Worm (Caenorhabditis elegans) whole organism, L4 larva: ENCODE results near the gene Y116A8C.9.

Experiments
- D1046.2 ChIP-seq: fragments of 200-800 bp; sonication (Bioruptor generic); IDR thresholded peaks from 2 replicates; pipeline ENCODE4 v1.3.6; 2022; ENCODE audit warnings: missing genetic modification characterization, missing compliant biosample characterization
- F37D6.2 ChIP-seq: sonication (generic microtip); optimal IDR thresholded peaks from 2 replicates; lab custom pipeline; 2016; ENCODE audit warnings: mild to moderate bottlenecking, missing genetic modification characterization, missing compliant biosample characterization
- F49E8.2 ChIP-seq: sonication (generic microtip); optimal IDR thresholded peaks from 2 replicates; lab custom pipeline; 2016; ENCODE audit warnings: missing compliant biosample characterization, mild to moderate bottlenecking, missing genetic modification characterization, borderline replicate concordance
- ZK337.2 ChIP-seq: fragments of 200-800 bp; sonication (Bioruptor generic); IDR thresholded peaks from 2 replicates; pipeline ENCODE4 v1.3.6; 2022; ENCODE audit warnings: missing genetic modification reagents, missing genetic modification characterization, missing compliant biosample characterization
- aha-1 ChIP-seq: fragments of 150-350 bp; peaks from one replicate; lab custom pipeline; 2014; ENCODE audit warnings: missing biosample characterization, missing genetic modification characterization
- ama-1 ChIP-seq: fragments of 150-350 bp; optimal IDR thresholded peaks from 2 replicates; lab custom pipeline; 2014; ENCODE audit warnings: inconsistent platforms, mixed read lengths
- ceh-28 ChIP-seq: fragments of 150-350 bp; optimal IDR thresholded peaks from 2 replicates; lab custom pipeline; 2014; ENCODE audit warnings: missing biosample characterization, missing genetic modification reagents, missing genetic modification characterization
- cey-2 ChIP-seq: sonication (generic microtip); optimal IDR thresholded peaks from 3 replicates; lab custom pipeline; 2017; ENCODE audit warnings: missing genetic modification characterization, mild to moderate bottlenecking, missing compliant biosample characterization, antibody characterized with exemption, borderline replicate concordance; ENCODE audit not compliant: insufficient read depth
- dmd-6 ChIP-seq: fragments of 200-800 bp; sonication (Bioruptor generic); IDR thresholded peaks from 2 replicates; pipeline ENCODE4 v1.3.6; 2022; ENCODE audit warnings: missing genetic modification reagents, missing genetic modification characterization, missing compliant biosample characterization
- egl-43 ChIP-seq: fragments of 200-800 bp; sonication (Bioruptor generic); IDR thresholded peaks from 2 replicates; pipeline ENCODE4 v1.3.6; 2022; ENCODE audit warnings: missing genetic modification reagents, missing genetic modification characterization, missing compliant biosample characterization
- gei-8 ChIP-seq: fragments of 200-800 bp; sonication (Bioruptor generic); optimal IDR thresholded peaks from 2 replicates; lab custom pipeline; 2018; ENCODE audit warnings: mild to moderate bottlenecking, missing genetic modification characterization, missing compliant biosample characterization
- hlh-11 ChIP-seq: fragments of 200-800 bp; sonication (Bioruptor generic); optimal IDR thresholded peaks from 2 replicates; lab custom pipeline; 2018; ENCODE audit warnings: mild to moderate bottlenecking, missing genetic modification characterization, missing compliant biosample characterization
- hlh-30 ChIP-seq: sonication (generic microtip); optimal IDR thresholded peaks from 2 replicates; lab custom pipeline; 2017; ENCODE audit warnings: antibody characterized with exemption, mild to moderate bottlenecking, missing genetic modification characterization, missing compliant biosample characterization; ENCODE audit not compliant: insufficient read depth
- lsy-2 ChIP-seq, 2 experiments: fragments of 150-350 bp in 1 of 2; sonication (generic microtip) in 1 of 2; optimal IDR thresholded peaks; 2 replicates each; lab custom pipeline; 2014 to 2017; ENCODE audit warnings: missing biosample characterization in 2 of 2, missing genetic modification characterization in 2 of 2
- mes-2 ChIP-seq: sonication (generic microtip); optimal IDR thresholded peaks from 2 replicates; lab custom pipeline; 2016; ENCODE audit warnings: missing genotype, mild to moderate bottlenecking, missing genetic modification characterization, missing compliant biosample characterization; ENCODE audit not compliant: poor library complexity, severe bottlenecking
- mxl-2 ChIP-seq: fragments of 200-800 bp; sonication (Bioruptor generic); conservative IDR thresholded peaks from 2 replicates; pipeline ENCODE4 v1.3.6; 2022; ENCODE audit warnings: missing genetic modification reagents, missing genetic modification characterization, missing compliant biosample characterization
- nhr-11 ChIP-seq: fragments of 150-350 bp; optimal IDR thresholded peaks from 2 replicates; lab custom pipeline; 2014; ENCODE audit warnings: missing biosample characterization, missing genetic modification characterization
- nhr-237 ChIP-seq: sonication (generic microtip); optimal IDR thresholded peaks from 2 replicates; lab custom pipeline; 2017; ENCODE audit warnings: missing biosample characterization, missing genetic modification characterization
- nhr-25 ChIP-seq: sonication (generic microtip); optimal IDR thresholded peaks from 2 replicates; lab custom pipeline; 2017; ENCODE audit warnings: missing genetic modification characterization, mild to moderate bottlenecking, missing compliant biosample characterization, antibody characterized with exemption, moderate library complexity, borderline replicate concordance; ENCODE audit not compliant: insufficient read depth
- nhr-28 ChIP-seq: fragments of 150-350 bp; optimal IDR thresholded peaks from 2 replicates; lab custom pipeline; 2014; ENCODE audit warnings: missing biosample characterization, missing genetic modification characterization
- nhr-41 ChIP-seq: fragments of 200-800 bp; sonication (Bioruptor generic); IDR thresholded peaks from 2 replicates; pipeline ENCODE4 v1.3.6; 2022; ENCODE audit warnings: missing genetic modification reagents, missing genetic modification characterization, missing compliant biosample characterization
- rbr-2 ChIP-seq: sonication (generic microtip); optimal IDR thresholded peaks from 2 replicates; lab custom pipeline; 2016; ENCODE audit warnings: missing genotype, missing genetic modification characterization, missing compliant biosample characterization
- saeg-2 ChIP-seq: fragments of 200-800 bp; sonication (Bioruptor generic); IDR thresholded peaks from 2 replicates; pipeline ENCODE4 v1.3.6; 2022; ENCODE audit warnings: missing genetic modification reagents, missing genetic modification characterization, missing compliant biosample characterization
- set-16 ChIP-seq: fragments of 200-800 bp; sonication (Bioruptor generic); IDR thresholded peaks from 2 replicates; pipeline ENCODE4 v1.3.6; 2022; ENCODE audit warnings: missing genetic modification reagents, missing genetic modification characterization, missing compliant biosample characterization
- snpc-1.2 ChIP-seq: fragments of 200-800 bp; sonication (Bioruptor generic); IDR thresholded peaks from 2 replicates; pipeline ENCODE4 v1.3.6; 2022; ENCODE audit warnings: missing genetic modification reagents, missing genetic modification characterization, missing compliant biosample characterization
- snpc-4 ChIP-seq: fragments of 150-350 bp; optimal IDR thresholded peaks from 2 replicates; lab custom pipeline; 2014; ENCODE audit warnings: missing biosample characterization, missing genetic modification characterization
- tag-97 ChIP-seq: fragments of 200-800 bp; sonication (Bioruptor generic); IDR thresholded peaks from 2 replicates; pipeline ENCODE4 v1.3.6; 2022; ENCODE audit warnings: missing genetic modification characterization, missing compliant biosample characterization
- zfp-2 ChIP-seq: sonication (generic microtip); optimal IDR thresholded peaks from 2 replicates; lab custom pipeline; 2016; ENCODE audit warnings: mild to moderate bottlenecking, missing genetic modification characterization, missing compliant biosample characterization

Gene Y116A8C.9

ce11 chrIV:16921999-16922398, 24.6 kb downstream of the Y116A8C.9 start:
- TF ChIP-seq saeg-2 (GFP tag; lab: Robert Waterston, UW) (no peak), set-16 (GFP tag; lab: Robert Waterston, UW) (peak; percentile 59; the same call in 1 of the 2 replicates), ZK337.2 (GFP tag; lab: Robert Waterston, UW) (no peak), mes-2 (tag; lab: Kevin White, UChicago) (no peak), ceh-28 (no peak), egl-43 (0 out of 2 replicates have a peak, but pooled peaks have one; percentile 24), lsy-2 (tag; optimal IDR thresholded peaks at IDR 0.05; lab: Kevin White, UChicago) (no peak), snpc-1.2 (0 out of 2 replicates have a peak, but pooled peaks have one; percentile 35), aha-1 (tag; lab: Kevin White, UChicago) (peak; percentile 34)

DNA sequence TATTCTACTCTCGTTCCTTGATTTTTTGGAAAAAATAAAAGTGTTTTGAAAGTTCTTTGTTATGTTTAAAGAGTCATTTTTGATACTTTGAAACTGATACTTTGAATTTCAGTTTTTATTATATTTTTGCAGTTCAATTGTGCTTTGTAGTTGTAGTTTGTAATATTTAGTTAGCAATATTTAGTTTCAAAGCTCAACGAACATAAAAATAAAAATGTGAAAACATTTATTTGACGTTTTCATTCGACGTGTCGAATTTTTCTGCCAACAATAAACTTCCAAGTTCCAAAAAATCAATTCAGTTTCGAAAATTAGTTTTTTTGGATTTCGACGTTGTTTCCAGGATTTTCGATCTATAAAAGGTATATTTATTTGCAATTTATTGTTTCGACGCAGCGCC, 26.6 kb downstream of the Y116A8C.9 start, which contains the start of gene nep-23:
Gene nep-23, plus strand, starts transcription at position 301 of the 400 bp plus-strand sequence.
- TF ChIP-seq nhr-41 (GFP tag; lab: Robert Waterston, UW) (no peak), nhr-25 (tag; lab: Kevin White, UChicago) (no peak), hlh-30 (tag; lab: Kevin White, UChicago) (no peak), nhr-11 (tag; lab: Kevin White, UChicago) (no peak), nhr-28 (tag; lab: Kevin White, UChicago) (no peak), rbr-2 (tag; lab: Kevin White, UChicago) (no peak), zfp-2 (tag; lab: Kevin White, UChicago) (no peak), ama-1 (lab: Kevin White, UChicago) (no peak), hlh-11 (tag; lab: Kevin White, UChicago) (no peak), dmd-6 (GFP tag; lab: Robert Waterston, UW) (no peak), F49E8.2 (no peak), mes-2 (tag; lab: Kevin White, UChicago) (no peak), D1046.2 (GFP tag; lab: Robert Waterston, UW) (no peak), tag-97 (GFP tag; lab: Robert Waterston, UW) (no peak)

DNA sequence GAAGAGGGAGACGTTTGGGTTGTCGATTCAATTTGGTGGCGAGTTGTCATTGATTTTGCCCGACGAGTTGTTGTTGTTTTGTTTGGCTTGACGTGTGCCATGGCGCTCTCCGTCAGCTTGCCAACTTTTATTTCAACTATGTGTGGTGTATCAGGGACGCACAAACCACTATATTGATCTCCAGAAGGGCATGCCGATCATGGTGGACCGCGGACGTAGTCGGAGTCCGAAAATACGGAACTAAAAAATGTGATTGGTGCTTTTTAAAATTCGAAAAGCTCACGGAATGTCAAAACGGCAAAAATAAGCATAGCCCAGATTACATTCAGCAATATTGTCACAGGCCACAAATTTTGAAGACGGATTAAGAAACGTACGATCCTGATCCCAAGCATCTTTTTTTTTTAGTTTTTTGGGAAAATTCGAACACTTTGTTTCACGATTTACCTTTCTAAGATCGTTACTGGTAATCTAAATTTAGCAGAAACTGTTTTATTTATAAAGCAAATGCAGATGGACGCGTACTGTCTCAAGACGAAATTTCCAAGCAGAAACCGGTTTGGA, 27.3 kb downstream of the Y116A8C.9 start, which contains the start of the genes Y116A8C.470 and Y116A8C.463:
Gene Y116A8C.470, minus strand, starts transcription at position 101 of the 564 bp plus-strand sequence.
Gene Y116A8C.463, plus strand, starts transcription at position 514 of the 564 bp plus-strand sequence.
- no peak for TF ChIP-seq D1046.2 (GFP tag; lab: Robert Waterston, UW)

ce11 chrIV:16917831-16918429, 28.7 kb downstream of the Y116A8C.9 start, which contains the start of the genes Y116A8C.469 and Y116A8C.468:
Y116A8C.469 (minus strand) TSS chrIV:16917931.
Y116A8C.468 (plus strand) TSS chrIV:16918379.
- no peak for TF ChIP-seq aha-1 (tag; lab: Kevin White, UChicago)
- TF ChIP-seq cey-2 (tag; lab: Kevin White, UChicago), result no peak
- no peak for TF ChIP-seq nhr-237
- TF ChIP-seq F37D6.2, result no peak
- TF ChIP-seq mxl-2 (GFP tag; lab: Robert Waterston, UW), result no peak
- no peak for TF ChIP-seq snpc-4 (tag; lab: Kevin White, UChicago)
- no peak for TF ChIP-seq gei-8 (GFP tag; lab: Kevin White, UChicago)
- no peak for TF ChIP-seq dmd-6 (GFP tag; lab: Robert Waterston, UW)

DNA sequence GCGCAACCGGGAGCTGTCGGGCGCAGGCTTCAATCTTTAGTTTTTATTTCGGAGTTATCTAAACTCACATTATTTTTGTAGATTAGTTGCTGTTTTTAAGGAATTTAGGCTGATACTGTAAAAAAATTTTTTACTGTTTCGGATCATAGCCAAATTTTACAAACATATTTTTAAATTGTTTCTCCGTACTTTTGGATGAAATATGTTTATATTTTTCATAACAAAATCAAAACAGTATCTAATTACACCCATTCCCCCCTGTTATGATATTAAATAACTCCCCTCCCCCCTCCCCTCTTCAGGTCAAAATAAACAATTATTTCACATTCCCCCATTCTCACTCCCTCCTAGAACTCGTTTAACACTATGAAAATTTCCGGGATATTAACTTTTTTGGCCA, 30.8 kb downstream of the Y116A8C.9 start, which contains the start of gene Y116A8C.3:
Gene Y116A8C.3, plus strand, starts transcription at position 301 of the 400 bp plus-strand sequence.
- TF ChIP-seq D1046.2 (GFP tag; lab: Robert Waterston, UW) (no peak), snpc-1.2 (0 out of 2 replicates have a peak, but pooled peaks have one; percentile 22)
